Worm (Caenorhabditis elegans) whole organism, late embryonic: ENCODE data around the gene amx-1.
"Not testable (repeated sequence)": the region's sequence is repeated elsewhere in the genome, so short reads cannot be mapped to it uniquely, and the experiment has no call there.

Source experiments
- Y22D7AL.16 ChIP-seq: sonication (generic microtip); optimal IDR thresholded peaks from 2 replicates; lab custom pipeline; 2016; ENCODE audit warnings: missing genetic modification characterization, missing compliant biosample characterization
- ceh-45 ChIP-seq: fragments of 200-800 bp; sonication (Bioruptor generic); IDR thresholded peaks from 2 replicates; pipeline ENCODE4 v1.3.6; 2022; ENCODE audit warnings: missing genetic modification reagents, missing genetic modification characterization, missing compliant biosample characterization
- ceh-48 ChIP-seq: sonication (generic microtip); optimal IDR thresholded peaks from 2 replicates; lab custom pipeline; 2016; ENCODE audit warnings: missing genetic modification characterization, inconsistent platforms, missing compliant biosample characterization
- elt-2 ChIP-seq: sonication (generic microtip); optimal IDR thresholded peaks from 2 replicates; lab custom pipeline; 2016; ENCODE audit warnings: missing genetic modification reagents, missing genetic modification characterization, missing compliant biosample characterization
- nhr-11 ChIP-seq: fragments of 150-350 bp; optimal IDR thresholded peaks from 2 replicates; lab custom pipeline; 2014; ENCODE audit warnings: missing biosample characterization, missing genetic modification characterization
- npax-4 ChIP-seq: sonication (generic microtip); optimal IDR thresholded peaks from 2 replicates; lab custom pipeline; 2016; ENCODE audit warnings: missing genetic modification characterization, missing compliant biosample characterization

DNA sequence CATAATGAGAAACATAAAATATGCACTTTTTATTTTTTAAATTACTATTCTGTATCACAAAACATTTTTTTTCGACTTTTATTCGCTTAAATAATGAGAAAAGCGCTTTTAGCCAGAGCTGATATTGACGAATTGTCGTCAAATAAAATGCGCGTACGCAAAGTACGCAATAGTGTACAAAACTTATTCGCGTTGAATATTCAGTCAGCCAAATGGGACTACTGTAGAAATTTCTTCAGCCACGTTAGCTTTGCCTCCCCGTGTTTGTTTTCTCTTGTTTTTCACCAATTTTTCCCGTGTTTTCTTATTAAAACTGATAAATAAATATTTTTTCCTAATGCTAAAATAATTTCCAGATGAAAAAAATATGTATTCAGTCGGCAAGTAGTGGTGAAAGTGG lies 34.8 kb downstream of the amx-1 start:
- TF ChIP-seq ceh-45 (GFP tag; lab: Robert Waterston, UW); elt-2; nhr-11 (tag; lab: Kevin White, UChicago); ceh-48; npax-4; Y22D7AL.16: not testable (repeated sequence)
